Fruit fly (Drosophila melanogaster) whole organism, embryonic: ENCODE results near the gene Klp10A.

Source experiments
- Atf3 ChIP-seq: fragments of 200-800 bp; sonication (Bioruptor generic); optimal IDR thresholded peaks from 3 replicates; lab custom pipeline; 2016; ENCODE audit warnings: missing biosample characterization, missing genetic modification characterization
- CG10147 ChIP-seq: fragments of 200-800 bp; sonication (Bioruptor generic); optimal IDR thresholded peaks from 2 replicates; lab custom pipeline; 2019; ENCODE audit warnings: missing biosample characterization, mild to moderate bottlenecking, missing genetic modification characterization, moderate library complexity
- CG10274 ChIP-seq: fragments of 200-800 bp; sonication (Bioruptor generic); optimal IDR thresholded peaks from 3 replicates; lab custom pipeline; 2017; ENCODE audit warnings: missing biosample characterization, mild to moderate bottlenecking, missing genetic modification characterization
- CG12236 ChIP-seq: fragments of 200-800 bp; sonication (Bioruptor generic); optimal IDR thresholded peaks from 2 replicates; lab custom pipeline; 2016; ENCODE audit warnings: missing biosample characterization, missing genetic modification characterization
- CG13424 ChIP-seq: fragments of 200-800 bp; sonication (Bioruptor generic); optimal IDR thresholded peaks from 2 replicates; lab custom pipeline; 2019; ENCODE audit warnings: missing biosample characterization, mild to moderate bottlenecking, missing genetic modification characterization, moderate library complexity
- CG14667 ChIP-seq: fragments of 200-800 bp; sonication (Bioruptor generic); IDR thresholded peaks from 2 replicates; pipeline ENCODE4 v1.3.6; 2022; ENCODE audit warnings: missing biosample characterization, missing genetic modification characterization
- CG16815 ChIP-seq: fragments of 200-800 bp; sonication (Bioruptor generic); optimal IDR thresholded peaks from 3 replicates; lab custom pipeline; 2017; ENCODE audit warnings: missing biosample characterization, mild to moderate bottlenecking, missing genetic modification characterization
- CG17361 ChIP-seq: fragments of 200-800 bp; sonication (Bioruptor generic); IDR thresholded peaks from 3 replicates; pipeline ENCODE4 v1.3.6; 2022; ENCODE audit warnings: missing biosample characterization, missing genetic modification characterization
- CG30020 ChIP-seq: fragments of 200-800 bp; optimal IDR thresholded peaks from 2 replicates; lab custom pipeline; 2019; ENCODE audit warnings: missing biosample characterization, mild to moderate bottlenecking, missing genetic modification characterization, moderate library complexity
- CG30403 ChIP-seq: fragments of 200-800 bp; sonication (Bioruptor generic); optimal IDR thresholded peaks from 3 replicates; lab custom pipeline; 2016; ENCODE audit warnings: missing biosample characterization, missing genetic modification characterization
- CG31388 ChIP-seq: fragments of 200-800 bp; sonication (Bioruptor generic); optimal IDR thresholded peaks from 2 replicates; lab custom pipeline; 2016; ENCODE audit warnings: missing biosample characterization, missing genetic modification characterization
- CG31441 ChIP-seq: fragments of 200-800 bp; sonication (Bioruptor generic); IDR thresholded peaks from 2 replicates; pipeline ENCODE4 v1.3.6; 2022; ENCODE audit warnings: missing biosample characterization, missing genetic modification characterization
- CG32772 ChIP-seq: fragments of 200-800 bp; sonication (Bioruptor generic); IDR thresholded peaks from 2 replicates; pipeline ENCODE4 v1.3.6; 2022; ENCODE audit warnings: missing biosample characterization, missing genetic modification characterization
- CG4360 ChIP-seq: fragments of 200-800 bp; sonication (Bioruptor generic); IDR thresholded peaks from 2 replicates; pipeline ENCODE4 v1.3.6; 2022; ENCODE audit warnings: missing biosample characterization, missing genetic modification characterization
- CG4854 ChIP-seq: fragments of 200-800 bp; sonication (Bioruptor generic); optimal IDR thresholded peaks from 2 replicates; lab custom pipeline; 2016; ENCODE audit warnings: missing biosample characterization, missing genetic modification characterization, inconsistent platforms
- CG5180 ChIP-seq: fragments of 200-800 bp; sonication (Bioruptor generic); optimal IDR thresholded peaks from 3 replicates; lab custom pipeline; 2017; ENCODE audit warnings: missing biosample characterization, missing genetic modification characterization, mild to moderate bottlenecking, moderate library complexity, missing genetic modification reagents
- CG6654 ChIP-seq: fragments of 200-800 bp; sonication (Bioruptor generic); optimal IDR thresholded peaks from 2 replicates; lab custom pipeline; 2017; ENCODE audit warnings: missing biosample characterization, mild to moderate bottlenecking, missing genetic modification characterization
- CG7357 ChIP-seq: fragments of 200-800 bp; sonication (Bioruptor generic); IDR thresholded peaks from 3 replicates; pipeline ENCODE4 v1.3.6; 2022; ENCODE audit warnings: missing biosample characterization, missing genetic modification characterization
- CG7372 ChIP-seq: fragments of 200-800 bp; sonication (Bioruptor generic); IDR thresholded peaks from 2 replicates; pipeline ENCODE4 v1.3.6; 2022; ENCODE audit warnings: missing biosample characterization, missing genetic modification characterization
- CG8089 ChIP-seq: fragments of 200-800 bp; sonication (Bioruptor generic); optimal IDR thresholded peaks from 3 replicates; lab custom pipeline; 2016; ENCODE audit warnings: missing biosample characterization, missing genetic modification characterization
- CG9727 ChIP-seq: fragments of 200-800 bp; sonication (Bioruptor generic); optimal IDR thresholded peaks from 3 replicates; lab custom pipeline; 2017; ENCODE audit warnings: missing biosample characterization, mild to moderate bottlenecking, missing genetic modification characterization
- Deaf1 ChIP-seq: fragments of 200-800 bp; optimal IDR thresholded peaks from 3 replicates; lab custom pipeline; 2019; ENCODE audit warnings: missing biosample characterization, mild to moderate bottlenecking, missing genetic modification characterization, moderate library complexity
- Dip3 ChIP-seq: fragments of 200-800 bp; sonication (Bioruptor generic); optimal IDR thresholded peaks from 3 replicates; lab custom pipeline; 2016; ENCODE audit warnings: missing biosample characterization, missing genetic modification characterization
- Fer3 ChIP-seq: fragments of 200-800 bp; sonication (Bioruptor generic); optimal IDR thresholded peaks from 2 replicates; lab custom pipeline; 2018; ENCODE audit warnings: missing biosample characterization, mild to moderate bottlenecking, missing genetic modification characterization, moderate library complexity
- Gsc ChIP-seq: fragments of 200-800 bp; sonication (Bioruptor generic); IDR thresholded peaks from 2 replicates; pipeline ENCODE4 v1.3.6; 2022; ENCODE audit warnings: missing biosample characterization, missing genetic modification characterization
- HHEX ChIP-seq: fragments of 200-800 bp; sonication (Bioruptor generic); optimal IDR thresholded peaks from 3 replicates; lab custom pipeline; 2017; ENCODE audit warnings: missing biosample characterization, mild to moderate bottlenecking, missing genetic modification characterization, missing genetic modification reagents
- HmgD ChIP-seq: fragments of 200-800 bp; sonication (Bioruptor generic); optimal IDR thresholded peaks from 3 replicates; lab custom pipeline; 2016; ENCODE audit warnings: missing biosample characterization, missing genetic modification characterization
- Neu2 ChIP-seq: fragments of 200-800 bp; sonication (Bioruptor generic); optimal IDR thresholded peaks from 3 replicates; lab custom pipeline; 2016; ENCODE audit warnings: missing biosample characterization, missing genetic modification characterization, borderline replicate concordance
- Pdp1 ChIP-seq, 2 experiments: fragments of 200-800 bp; sonication (Bioruptor generic); optimal IDR thresholded peaks; 3 replicates each; lab custom pipeline; 2016; ENCODE audit warnings: missing biosample characterization in 2 of 2, missing genetic modification characterization in 2 of 2, mild to moderate bottlenecking in 1 of 2, moderate library complexity in 1 of 2
- Scr ChIP-seq: fragments of 200-800 bp; sonication (Bioruptor generic); IDR thresholded peaks from 2 replicates; pipeline ENCODE4 v1.3.6; 2022; ENCODE audit warnings: missing biosample characterization, missing genetic modification characterization; ENCODE audit not compliant: partially characterized antibody
- Tbp ChIP-seq: fragments of >200 bp; optimal IDR thresholded peaks from 2 replicates; lab custom pipeline; 2018; ENCODE audit warnings: missing biosample characterization, missing genetic modification characterization
- ap ChIP-seq: fragments of 200-800 bp; sonication (Bioruptor generic); IDR thresholded peaks from 2 replicates; pipeline ENCODE4 v1.3.6; 2022; ENCODE audit warnings: missing biosample characterization, missing genetic modification characterization
- btn ChIP-seq: fragments of 200-800 bp; sonication (Bioruptor generic); optimal IDR thresholded peaks from 2 replicates; lab custom pipeline; 2016; ENCODE audit warnings: missing biosample characterization, missing genetic modification characterization
- ci ChIP-seq: fragments of 200-800 bp; sonication (Bioruptor generic); IDR thresholded peaks from 3 replicates; pipeline ENCODE4 v1.3.6; 2022; ENCODE audit warnings: missing biosample characterization, missing genetic modification characterization
- da ChIP-seq: fragments of 200-800 bp; sonication (Bioruptor generic); optimal IDR thresholded peaks from 2 replicates; lab custom pipeline; 2016; ENCODE audit warnings: missing biosample characterization, missing genetic modification characterization
- dm ChIP-seq: fragments of 200-800 bp; sonication (Bioruptor generic); optimal IDR thresholded peaks from 3 replicates; lab custom pipeline; 2016; ENCODE audit warnings: missing biosample characterization, missing genetic modification characterization
- dmrt99B ChIP-seq: fragments of 200-800 bp; sonication (Bioruptor generic); optimal IDR thresholded peaks from 2 replicates; lab custom pipeline; 2018; ENCODE audit warnings: missing biosample characterization, mild to moderate bottlenecking, missing genetic modification characterization, moderate library complexity
- ems ChIP-seq: fragments of 200-800 bp; sonication (Bioruptor generic); optimal IDR thresholded peaks from 3 replicates; lab custom pipeline; 2016; ENCODE audit warnings: missing biosample characterization, missing genetic modification characterization
- fd64A ChIP-seq: fragments of 200-800 bp; sonication (Bioruptor generic); optimal IDR thresholded peaks from 3 replicates; lab custom pipeline; 2018; ENCODE audit warnings: missing biosample characterization, mild to moderate bottlenecking, missing genetic modification characterization
- fu2 ChIP-seq: fragments of 200-800 bp; sonication (Bioruptor generic); optimal IDR thresholded peaks from 2 replicates; lab custom pipeline; 2016; ENCODE audit warnings: missing biosample characterization, missing genetic modification characterization
- hkb ChIP-seq, 2 experiments: fragments of 200-800 bp in 1 of 2; fragments of >200 bp in 1 of 2; sonication (Bioruptor generic) in 1 of 2; IDR thresholded peaks in 1 of 2; optimal IDR thresholded peaks in 1 of 2; 2 replicates each; pipeline versions ENCODE4 v1.3.6 to Lab custom; 2017 to 2022; ENCODE audit warnings: missing biosample characterization in 1 of 2, missing genetic modification characterization in 1 of 2
- lov ChIP-seq, 2 experiments: fragments of 200-800 bp in 1 of 2; fragments of >200 bp in 1 of 2; sonication (Bioruptor generic) in 1 of 2; IDR thresholded peaks in 1 of 2; optimal IDR thresholded peaks in 1 of 2; 2 replicates in 1 of 2; 3 replicates in 1 of 2; pipeline versions ENCODE4 v1.3.6 to Lab custom; 2017 to 2022; ENCODE audit warnings: missing biosample characterization in 1 of 2, missing genetic modification characterization in 1 of 2
- maf-S ChIP-seq: fragments of 200-800 bp; sonication (Bioruptor generic); optimal IDR thresholded peaks from 2 replicates; lab custom pipeline; 2016; ENCODE audit warnings: missing biosample characterization, missing genetic modification characterization
- onecut ChIP-seq: fragments of 200-800 bp; sonication (Bioruptor generic); IDR thresholded peaks from 2 replicates; pipeline ENCODE4 v1.3.6; 2022; ENCODE audit warnings: missing biosample characterization, missing genetic modification characterization
- pfk ChIP-seq: fragments of 200-800 bp; sonication (Bioruptor generic); optimal IDR thresholded peaks from 2 replicates; lab custom pipeline; 2018; ENCODE audit warnings: missing biosample characterization, mild to moderate bottlenecking, missing genetic modification characterization, moderate library complexity
- pnt ChIP-seq: fragments of 200-800 bp; sonication (Bioruptor generic); optimal IDR thresholded peaks from 3 replicates; lab custom pipeline; 2016; ENCODE audit warnings: missing biosample characterization, missing genetic modification characterization
- rib ChIP-seq: fragments of 200-800 bp; sonication (Bioruptor generic); IDR thresholded peaks from 2 replicates; pipeline ENCODE4 v1.3.6; 2022; ENCODE audit warnings: missing biosample characterization, missing genetic modification characterization
- sd ChIP-seq: fragments of 200-800 bp; sonication (Bioruptor generic); optimal IDR thresholded peaks from 3 replicates; lab custom pipeline; 2018; ENCODE audit warnings: missing biosample characterization, mild to moderate bottlenecking, missing genetic modification characterization, moderate library complexity
- sim ChIP-seq: fragments of 200-800 bp; sonication (Bioruptor generic); IDR thresholded peaks from 2 replicates; pipeline ENCODE4 v1.3.6; 2022; ENCODE audit warnings: missing biosample characterization, missing genetic modification characterization
- ssp ChIP-seq: fragments of 200-800 bp; sonication (Bioruptor generic); IDR thresholded peaks from 2 replicates; pipeline ENCODE4 v1.3.6; 2022; ENCODE audit warnings: missing biosample characterization, missing genetic modification characterization
- usp ChIP-seq: fragments of >200 bp; optimal IDR thresholded peaks from 2 replicates; lab custom pipeline; 2017; ENCODE audit warnings: missing biosample characterization, missing genetic modification characterization

The Klp10A gene

DNA sequence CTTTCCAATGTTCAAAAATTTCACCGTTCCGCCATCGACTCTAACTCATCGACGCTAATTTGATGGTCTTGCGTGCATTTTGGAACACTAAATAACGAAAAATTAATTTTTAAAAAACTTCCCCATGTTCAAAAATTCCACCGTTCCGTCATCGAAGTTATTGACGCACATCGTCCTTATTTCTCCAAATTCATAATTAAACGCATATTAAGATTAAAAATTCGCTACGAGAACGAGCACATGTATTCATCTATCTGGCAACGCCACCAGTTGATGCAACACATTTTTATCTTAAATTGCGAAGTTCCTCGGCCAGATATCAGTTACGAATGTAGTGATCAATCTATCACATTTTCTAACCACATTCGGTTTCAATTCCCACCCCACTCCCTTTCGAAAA lies 12.3 kb upstream of the Klp10A start, which contains the start of gene Lint-1 (continued):
- TF ChIP-seq CG9727 (GFP tag; lab: Kevin White, UChicago), result no peak
- TF ChIP-seq CG31388, result no peak
- TF ChIP-seq hkb (optimal IDR thresholded peaks at IDR 0.05; lab: Kevin White, UChicago), result no peak
- TF ChIP-seq hkb (GFP tag; IDR thresholded peaks at IDR 0.05; lab: Robert Waterston, UW), result peak; percentile 14; the same call in 1 of the 2 replicates
- TF ChIP-seq Fer3 (tag; lab: Kevin White, UChicago), result peak; percentile 2
- TF ChIP-seq fu2 (GFP tag; lab: Kevin White, UChicago), result no peak
- TF ChIP-seq CG7372, result no peak
- no peak for TF ChIP-seq CG13424 (tag; lab: Kevin White, UChicago)
- peak; percentile 32 for TF ChIP-seq dm (GFP tag; lab: Kevin White, UChicago)
- TF ChIP-seq btn, result no peak
- TF ChIP-seq CG32772 (GFP tag; lab: Robert Waterston, UW), result no peak
- TF ChIP-seq pfk (GFP tag; lab: Kevin White, UChicago), result peak; percentile 85
- TF ChIP-seq Atf3 (GFP tag; lab: Kevin White, UChicago), result no peak
- TF ChIP-seq Neu2, result no peak
- TF ChIP-seq dmrt99B (tag; lab: Kevin White, UChicago), result no peak
- TF ChIP-seq Pdp1 (GFP tag; optimal IDR thresholded peaks at IDR 0.05; lab: Kevin White, UChicago), result peak; percentile 36 to 89
- no peak for TF ChIP-seq fd64A (GFP tag; lab: Kevin White, UChicago)
- peak; percentile 68 for TF ChIP-seq CG30020 (tag; lab: Kevin White, UChicago)
- TF ChIP-seq ssp (GFP tag; lab: Robert Waterston, UW), result peak; percentile 39
- TF ChIP-seq lov (optimal IDR thresholded peaks at IDR 0.05; lab: Kevin White, UChicago), result no peak
- TF ChIP-seq lov (GFP tag; IDR thresholded peaks at IDR 0.05; lab: Robert Waterston, UW), result no peak
- TF ChIP-seq CG10274 (GFP tag; lab: Kevin White, UChicago), result no peak
- no peak for TF ChIP-seq CG14667 (GFP tag; lab: Robert Waterston, UW)
- TF ChIP-seq CG31441 (GFP tag; lab: Robert Waterston, UW), result no peak
- TF ChIP-seq Gsc, result no peak
- TF ChIP-seq CG17361 (GFP tag; lab: Robert Waterston, UW), result no peak
- TF ChIP-seq pnt (GFP tag; lab: Kevin White, UChicago), result no peak
- TF ChIP-seq Scr (GFP tag; lab: Robert Waterston, UW), result peak; percentile 37
- TF ChIP-seq CG8089 (GFP tag; lab: Kevin White, UChicago), result no peak
- no peak for TF ChIP-seq ems (GFP tag; lab: Kevin White, UChicago)
- TF ChIP-seq sd, result no peak
- TF ChIP-seq Deaf1 (tag; lab: Kevin White, UChicago), result no peak
- peak; percentile 47; the same call in 1 of the 3 replicates for TF ChIP-seq CG7357 (GFP tag; lab: Robert Waterston, UW)
- no peak for TF ChIP-seq CG6654 (GFP tag; lab: Kevin White, UChicago)
- TF ChIP-seq da (GFP tag; lab: Kevin White, UChicago), result no peak
- TF ChIP-seq Dip3, result no peak
- no peak for TF ChIP-seq usp (GFP tag; lab: Kevin White, UChicago)
- TF ChIP-seq CG12236 (GFP tag; lab: Kevin White, UChicago), result no peak
- no peak for TF ChIP-seq CG10147 (GFP tag; lab: Kevin White, UChicago)
- TF ChIP-seq rib (GFP tag; lab: Robert Waterston, UW), result no peak
- no peak for TF ChIP-seq CG5180 (GFP tag; lab: Kevin White, UChicago)
- TF ChIP-seq HmgD, result no peak
- no peak for TF ChIP-seq ci (GFP tag; lab: Robert Waterston, UW)
- TF ChIP-seq onecut (GFP tag; lab: Robert Waterston, UW), result no peak
- peak; percentile 35 for TF ChIP-seq CG30403 (GFP tag; lab: Kevin White, UChicago)
- TF ChIP-seq Tbp (GFP tag; lab: Kevin White, UChicago), result no peak
- TF ChIP-seq CG4854, result no peak
- no peak for TF ChIP-seq CG4360
- TF ChIP-seq ap (GFP tag; lab: Robert Waterston, UW), result no peak
- no peak for TF ChIP-seq HHEX (GFP tag; lab: Kevin White, UChicago)
- no peak for TF ChIP-seq sim (GFP tag; lab: Robert Waterston, UW)
- no peak for TF ChIP-seq maf-S (GFP tag; lab: Kevin White, UChicago)
- TF ChIP-seq CG16815 (GFP tag; lab: Kevin White, UChicago), result no peak
